Worm (Caenorhabditis elegans): ENCODE results near the gene nspg-9.
"Not testable (repeated sequence)": the region's sequence is repeated elsewhere in the genome, so short reads cannot be mapped to it uniquely, and the experiment has no call there.

The nspg-9 gene

ce11 chrIV:14421938-14422337 is 34.8 kb upstream of the nspg-9 start, which contains the start of gene F55B11.7:
TSS of gene F55B11.7 (minus strand) at chrIV:14422038.
- no peak for TF ChIP-seq tbx-37 (GFP tag; conservative IDR thresholded peaks at IDR 0.05)
- no peak for TF ChIP-seq tbx-11 (GFP tag; IDR thresholded peaks at IDR 0.05)

ce11 chrIV:14423194-14423593 is 33.5 kb upstream of the nspg-9 start, which contains the start of gene F55B11.2:
TSS of gene F55B11.2 (minus strand) at chrIV:14423294.
- TF ChIP-seq scrt-1 (GFP tag; IDR thresholded peaks at IDR 0.05), result no peak
- no peak for TF ChIP-seq hmbx-1 (tag; optimal IDR thresholded peaks at IDR 0.05)
- no peak for TF ChIP-seq tra-4 (tag; optimal IDR thresholded peaks at IDR 0.05)
- TF ChIP-seq aly-1 (tag; optimal IDR thresholded peaks at IDR 0.05), result no peak
- no peak for TF ChIP-seq sea-1 (GFP tag; conservative IDR thresholded peaks at IDR 0.05)
- no peak for TF ChIP-seq flt-1 (GFP tag; IDR thresholded peaks at IDR 0.05)
- no peak for TF ChIP-seq hnd-1 (tag; optimal IDR thresholded peaks at IDR 0.05)
- no peak for TF ChIP-seq ets-7 (tag; optimal IDR thresholded peaks at IDR 0.05)
- TF ChIP-seq F13C5.2 (tag; optimal IDR thresholded peaks at IDR 0.05), result no peak
- no peak for TF ChIP-seq B0310.2 (tag; optimal IDR thresholded peaks at IDR 0.05)
- TF ChIP-seq tbx-37 (GFP tag; conservative IDR thresholded peaks at IDR 0.05), result no peak
- TF ChIP-seq tbx-11 (GFP tag; IDR thresholded peaks at IDR 0.05), result no peak

- TF ChIP-seq hmbx-1 (tag; optimal IDR thresholded peaks at IDR 0.05) (no peak), tra-4 (tag; optimal IDR thresholded peaks at IDR 0.05) (no peak), ets-7 (tag; optimal IDR thresholded peaks at IDR 0.05) (no peak), B0310.2 (tag; optimal IDR thresholded peaks at IDR 0.05) (no peak), ceh-13 (GFP tag; optimal IDR thresholded peaks at IDR 0.05) (no peak), ceh-36 (tag; optimal IDR thresholded peaks at IDR 0.05) (no peak), flt-1 (GFP tag; IDR thresholded peaks at IDR 0.05) (no peak), sea-1 (GFP tag; conservative IDR thresholded peaks at IDR 0.05) (no peak), scrt-1 (GFP tag; IDR thresholded peaks at IDR 0.05) (no peak), tbx-37 (GFP tag; conservative IDR thresholded peaks at IDR 0.05) (no peak), ama-1 (optimal IDR thresholded peaks at IDR 0.05) (no peak), hnd-1 (tag; optimal IDR thresholded peaks at IDR 0.05) (no peak), tbx-11 (GFP tag; IDR thresholded peaks at IDR 0.05) (no peak), hmg-4 (GFP tag; optimal IDR thresholded peaks at IDR 0.05) (no peak), F13C5.2 (tag; optimal IDR thresholded peaks at IDR 0.05) (no peak), aly-1 (tag; optimal IDR thresholded peaks at IDR 0.05) (no peak)
Observed at ce11 chrIV:14424396-14424795, 32.3 kb upstream of the nspg-9 start, which contains the start of gene F55B11.3. TSS of gene F55B11.3 (plus strand) at chrIV:14424696.

- not testable (repeated sequence) for TF ChIP-seq hnd-1, F13C5.2, aly-1 (tag; optimal IDR thresholded peaks at IDR 0.05)
Observed at ce11 chrIV:14427395-14427794, 29.3 kb upstream of the nspg-9 start, which contains the start of gene F55B11.5. TSS of gene F55B11.5 (plus strand) at chrIV:14427695.

- TF ChIP-seq pes-1 (GFP tag; IDR thresholded peaks at IDR 0.05) (no peak), flt-1 (GFP tag; IDR thresholded peaks at IDR 0.05) (no peak), hmbx-1 (tag; optimal IDR thresholded peaks at IDR 0.05) (no peak), ets-7 (tag; optimal IDR thresholded peaks at IDR 0.05) (no peak), hmg-4 (GFP tag; optimal IDR thresholded peaks at IDR 0.05) (no peak), ceh-13 (GFP tag; optimal IDR thresholded peaks at IDR 0.05) (no peak), tra-4 (tag; optimal IDR thresholded peaks at IDR 0.05) (no peak), scrt-1 (GFP tag; IDR thresholded peaks at IDR 0.05) (no peak), B0310.2 (tag; optimal IDR thresholded peaks at IDR 0.05) (no peak), ceh-36 (tag; optimal IDR thresholded peaks at IDR 0.05) (no peak), sea-1 (GFP tag; conservative IDR thresholded peaks at IDR 0.05) (no peak), hnd-1 (tag; optimal IDR thresholded peaks at IDR 0.05) (no peak), aly-1 (tag; optimal IDR thresholded peaks at IDR 0.05) (no peak), tbx-37 (GFP tag; conservative IDR thresholded peaks at IDR 0.05) (no peak), F13C5.2 (tag; optimal IDR thresholded peaks at IDR 0.05) (no peak), tbx-11 (GFP tag; IDR thresholded peaks at IDR 0.05) (no peak), ama-1 (optimal IDR thresholded peaks at IDR 0.05) (no peak)
Observed at ce11 chrIV:14430853-14431252, 25.8 kb upstream of the nspg-9 start, which contains the start of gene F55B11.4. TSS of gene F55B11.4 (minus strand) at chrIV:14430920.

ce11 chrIV:14435902-14436301 is 20.8 kb upstream of the nspg-9 start:
- no peak for TF ChIP-seq ceh-36 (tag; optimal IDR thresholded peaks at IDR 0.05)

- TF ChIP-seq hnd-1 (tag; optimal IDR thresholded peaks at IDR 0.05) (no peak), B0310.2 (tag; optimal IDR thresholded peaks at IDR 0.05) (no peak)
Observed at ce11 chrIV:14437391-14437790, 19.3 kb upstream of the nspg-9 start.

- TF ChIP-seq ama-1 (optimal IDR thresholded peaks at IDR 0.05) (no peak), tbx-11 (GFP tag; IDR thresholded peaks at IDR 0.05) (no peak), scrt-1 (GFP tag; IDR thresholded peaks at IDR 0.05) (no peak), F13C5.2 (tag; optimal IDR thresholded peaks at IDR 0.05) (no peak), ets-7 (tag; optimal IDR thresholded peaks at IDR 0.05) (no peak), pes-1 (GFP tag; IDR thresholded peaks at IDR 0.05) (no peak), flt-1 (GFP tag; IDR thresholded peaks at IDR 0.05) (no peak), hnd-1 (tag; optimal IDR thresholded peaks at IDR 0.05) (no peak)
Observed at ce11 chrIV:14444077-14444476, 12.6 kb upstream of the nspg-9 start, which contains the start of gene tra-3. TSS of gene tra-3 (minus strand) at chrIV:14444183.
